Worm (Caenorhabditis elegans) whole organism, L1 larva: ENCODE measurements around the gene srm-6.

Experiments
- C16A3.4 ChIP-seq: fragments of 150-350 bp; optimal IDR thresholded peaks from 2 replicates; lab custom pipeline; 2014; ENCODE audit warnings: missing biosample characterization, missing genetic modification characterization
- F16B12.6 ChIP-seq: fragments of 150-350 bp; optimal IDR thresholded peaks from 2 replicates; lab custom pipeline; 2014; ENCODE audit warnings: missing biosample characterization, missing genetic modification characterization
- Y116A8C.19 ChIP-seq: sonication (generic microtip); optimal IDR thresholded peaks from 2 replicates; lab custom pipeline; 2016; ENCODE audit warnings: missing compliant biosample characterization, missing genetic modification characterization, borderline replicate concordance
- aly-2 ChIP-seq: fragments of 150-350 bp; optimal IDR thresholded peaks from 2 replicates; lab custom pipeline; 2014; ENCODE audit warnings: missing biosample characterization, missing genetic modification characterization
- ceh-63 ChIP-seq: fragments of 200-800 bp; sonication (Bioruptor generic); optimal IDR thresholded peaks from 2 replicates; lab custom pipeline; 2018; ENCODE audit warnings: mild to moderate bottlenecking, missing genetic modification characterization, missing compliant biosample characterization
- ceh-8 ChIP-seq: fragments of 200-800 bp; sonication (Bioruptor generic); optimal IDR thresholded peaks from 2 replicates; lab custom pipeline; 2018; ENCODE audit warnings: mild to moderate bottlenecking, missing genetic modification characterization, moderate library complexity, missing compliant biosample characterization
- ceh-82 ChIP-seq, 3 experiments: fragments of 150-350 bp in 1 of 3; sonication (generic microtip) in 2 of 3; optimal IDR thresholded peaks; 2 replicates each; lab custom pipeline; 2014 to 2017; ENCODE audit warnings: missing biosample characterization in 3 of 3, missing genetic modification characterization in 3 of 3
- ceh-88 ChIP-seq: fragments of 200-800 bp; sonication (Bioruptor generic); IDR thresholded peaks from 2 replicates; pipeline ENCODE4 v1.3.6; 2022; ENCODE audit warnings: missing genetic modification characterization, missing compliant biosample characterization
- ceh-90 ChIP-seq: sonication (generic microtip); optimal IDR thresholded peaks from 2 replicates; lab custom pipeline; 2016; ENCODE audit warnings: missing genetic modification characterization, missing compliant biosample characterization
- ces-1 ChIP-seq: fragments of 150-350 bp; optimal IDR thresholded peaks from 2 replicates; lab custom pipeline; 2014; ENCODE audit warnings: missing biosample characterization, missing genetic modification reagents, missing genetic modification characterization
- dpl-1 ChIP-seq, 3 experiments: fragments of 150-350 bp in 2 of 3; sonication (generic microtip) in 1 of 3; optimal IDR thresholded peaks; 2 replicates each; lab custom pipeline; 2014 to 2017; ENCODE audit warnings: missing biosample characterization in 3 of 3, missing genetic modification characterization in 3 of 3, missing genetic modification reagents in 3 of 3
- dsc-1 ChIP-seq: sonication (generic microtip); optimal IDR thresholded peaks from 2 replicates; lab custom pipeline; 2016; ENCODE audit warnings: mild to moderate bottlenecking, missing genetic modification characterization, missing compliant biosample characterization
- efl-3 ChIP-seq: fragments of 200-800 bp; sonication (Bioruptor generic); optimal IDR thresholded peaks from 2 replicates; lab custom pipeline; 2018; ENCODE audit warnings: mild to moderate bottlenecking, missing genetic modification characterization, missing compliant biosample characterization
- egl-27 ChIP-seq, 2 experiments: fragments of 150-350 bp in 1 of 2; sonication (generic microtip); optimal IDR thresholded peaks; 3 replicates each; lab custom pipeline; 2017 to 2018; ENCODE audit warnings: missing biosample characterization in 2 of 2, missing genetic modification characterization in 2 of 2, missing genetic modification reagents in 2 of 2
- ets-5 ChIP-seq: fragments of 200-800 bp; sonication (Bioruptor generic); IDR thresholded peaks from 2 replicates; pipeline ENCODE4 v1.3.6; 2022; ENCODE audit warnings: missing genetic modification characterization, missing compliant biosample characterization
- fkh-10 ChIP-seq: sonication (generic microtip); optimal IDR thresholded peaks from 2 replicates; lab custom pipeline; 2017; ENCODE audit warnings: missing biosample characterization, missing genetic modification reagents, missing genetic modification characterization
- fkh-8 ChIP-seq: sonication (generic microtip); optimal IDR thresholded peaks from 2 replicates; lab custom pipeline; 2016; ENCODE audit warnings: mild to moderate bottlenecking, missing genetic modification characterization, missing compliant biosample characterization
- fos-1 ChIP-seq: fragments of 150-350 bp; optimal IDR thresholded peaks from 2 replicates; lab custom pipeline; 2014; ENCODE audit warnings: missing biosample characterization, missing genetic modification characterization
- hlh-17 ChIP-seq: fragments of 200-800 bp; sonication (Bioruptor generic); optimal IDR thresholded peaks from 2 replicates; lab custom pipeline; 2018; ENCODE audit warnings: missing genetic modification characterization, mild to moderate bottlenecking, missing compliant biosample characterization, moderate library complexity, borderline replicate concordance
- hlh-4 ChIP-seq: sonication (generic microtip); optimal IDR thresholded peaks from 2 replicates; lab custom pipeline; 2016; ENCODE audit warnings: mild to moderate bottlenecking, missing genetic modification characterization, missing compliant biosample characterization
- hpl-2 ChIP-seq: fragments of 150-350 bp; optimal IDR thresholded peaks from 2 replicates; lab custom pipeline; 2014; ENCODE audit warnings: missing biosample characterization, missing genetic modification reagents, missing genetic modification characterization
- irx-1 ChIP-seq: sonication (generic microtip); optimal IDR thresholded peaks from 2 replicates; lab custom pipeline; 2016; ENCODE audit warnings: missing genetic modification characterization, missing compliant biosample characterization
- jun-1 ChIP-seq: fragments of 150-350 bp; optimal IDR thresholded peaks from 2 replicates; lab custom pipeline; 2014; ENCODE audit warnings: missing biosample characterization, missing genetic modification reagents, missing genetic modification characterization
- lin-15B ChIP-seq: fragments of 150-350 bp; sonication (generic microtip); optimal IDR thresholded peaks from 3 replicates; lab custom pipeline; 2014; ENCODE audit warnings: missing biosample characterization, missing genetic modification characterization
- lsy-2 ChIP-seq, 2 experiments: fragments of 150-350 bp; optimal IDR thresholded peaks; 2 replicates each; lab custom pipeline; 2014; ENCODE audit warnings: missing biosample characterization in 2 of 2, missing genetic modification characterization in 2 of 2
- mab-9 ChIP-seq: fragments of 200-800 bp; sonication (Bioruptor generic); IDR thresholded peaks from 2 replicates; pipeline ENCODE4 v1.3.6; 2022; ENCODE audit warnings: missing genetic modification reagents, missing genetic modification characterization, missing compliant biosample characterization
- mdl-1 ChIP-seq, 2 experiments: fragments of 150-350 bp; optimal IDR thresholded peaks; 2 replicates each; lab custom pipeline; 2014 to 2017; ENCODE audit warnings: missing biosample characterization in 2 of 2, missing genetic modification characterization in 2 of 2, inconsistent platforms in 1 of 2
- mef-2 ChIP-seq: fragments of 150-350 bp; optimal IDR thresholded peaks from 2 replicates; lab custom pipeline; 2014; ENCODE audit warnings: missing biosample characterization, missing genetic modification characterization
- nhr-19 ChIP-seq: fragments of 200-800 bp; sonication (Bioruptor generic); conservative IDR thresholded peaks from 2 replicates; pipeline ENCODE4 v1.3.6; 2022; ENCODE audit warnings: missing genetic modification characterization, missing compliant biosample characterization
- nhr-28 ChIP-seq: fragments of 150-350 bp; optimal IDR thresholded peaks from 2 replicates; lab custom pipeline; 2014; ENCODE audit warnings: missing biosample characterization, missing genetic modification characterization
- nhr-47 ChIP-seq: sonication (generic microtip); optimal IDR thresholded peaks from 2 replicates; lab custom pipeline; 2016; ENCODE audit warnings: mild to moderate bottlenecking, missing genetic modification characterization, moderate library complexity, missing compliant biosample characterization
- nhr-71 ChIP-seq: sonication (generic microtip); optimal IDR thresholded peaks from 2 replicates; lab custom pipeline; 2016; ENCODE audit warnings: mild to moderate bottlenecking, missing genetic modification characterization, moderate library complexity, missing compliant biosample characterization
- nhr-77 ChIP-seq: fragments of 150-350 bp; optimal IDR thresholded peaks from 2 replicates; lab custom pipeline; 2014; ENCODE audit warnings: missing biosample characterization, missing genetic modification characterization
- nhr-85 ChIP-seq: sonication (generic microtip); peaks from one replicate; lab custom pipeline; 2016; ENCODE audit warnings: missing genetic modification characterization, inconsistent platforms, missing compliant biosample characterization
- pqm-1 ChIP-seq: sonication (generic microtip); optimal IDR thresholded peaks from 3 replicates; lab custom pipeline; 2017; ENCODE audit warnings: missing biosample characterization, missing genetic modification characterization
- rnt-1 ChIP-seq: sonication (generic microtip); optimal IDR thresholded peaks from 2 replicates; lab custom pipeline; 2016; ENCODE audit warnings: mild to moderate bottlenecking, missing genetic modification characterization, moderate library complexity, missing compliant biosample characterization
- snpc-4 ChIP-seq: fragments of 150-350 bp; optimal IDR thresholded peaks from 2 replicates; lab custom pipeline; 2014; ENCODE audit warnings: missing biosample characterization, missing genetic modification characterization
- sptf-1 ChIP-seq: fragments of 150-350 bp; optimal IDR thresholded peaks from 2 replicates; lab custom pipeline; 2014; ENCODE audit warnings: missing biosample characterization, missing genetic modification characterization
- sup-37 ChIP-seq: fragments of 200-800 bp; sonication (Bioruptor generic); optimal IDR thresholded peaks from 2 replicates; lab custom pipeline; 2018; ENCODE audit warnings: mild to moderate bottlenecking, missing genetic modification characterization, missing compliant biosample characterization
- tbx-2 ChIP-seq: sonication (generic microtip); optimal IDR thresholded peaks from 2 replicates; lab custom pipeline; 2016; ENCODE audit warnings: missing genetic modification characterization, missing compliant biosample characterization
- tlp-1 ChIP-seq: fragments of 150-350 bp; optimal IDR thresholded peaks from 2 replicates; lab custom pipeline; 2014; ENCODE audit warnings: missing biosample characterization, missing genetic modification characterization
- unc-30 ChIP-seq: sonication (generic microtip); optimal IDR thresholded peaks from 2 replicates; lab custom pipeline; 2017; ENCODE audit warnings: missing biosample characterization, missing genetic modification characterization
- unc-86 ChIP-seq: sonication (generic microtip); optimal IDR thresholded peaks from 2 replicates; lab custom pipeline; 2016; ENCODE audit warnings: missing genetic modification characterization, missing compliant biosample characterization
- vab-15 ChIP-seq: sonication (generic microtip); optimal IDR thresholded peaks from 2 replicates; lab custom pipeline; 2017; ENCODE audit warnings: missing genotype, mild to moderate bottlenecking, missing genetic modification characterization, missing compliant biosample characterization
- xbp-1 ChIP-seq: sonication (generic microtip); optimal IDR thresholded peaks from 2 replicates; lab custom pipeline; 2016; ENCODE audit warnings: missing genetic modification characterization, missing compliant biosample characterization
- zip-4 ChIP-seq: fragments of 200-800 bp; sonication (Bioruptor generic); optimal IDR thresholded peaks from 2 replicates; lab custom pipeline; 2018; ENCODE audit warnings: mild to moderate bottlenecking, missing genetic modification characterization, moderate library complexity, missing compliant biosample characterization
- ztf-4 ChIP-seq: fragments of 150-350 bp; optimal IDR thresholded peaks from 2 replicates; lab custom pipeline; 2014; ENCODE audit warnings: missing biosample characterization, missing genetic modification characterization

srm-6 gene

ce11 chrV:14290636-14291035 is 46.1 kb upstream of the srm-6 start, which contains the start of gene F14D7.18:
TSS of gene F14D7.18 (minus strand) at chrV:14290736.
- TF ChIP-seq F16B12.6 (tag; lab: Kevin White, UChicago) (no peak), sptf-1 (tag; lab: Kevin White, UChicago) (no peak), fkh-8 (tag; lab: Kevin White, UChicago) (no peak), xbp-1 (tag; lab: Kevin White, UChicago) (no peak), rnt-1 (tag; lab: Kevin White, UChicago) (no peak), ces-1 (GFP tag; lab: Kevin White, UChicago) (no peak), ceh-90 (tag; lab: Kevin White, UChicago) (no peak), irx-1 (tag; lab: Kevin White, UChicago) (no peak), vab-15 (tag; lab: Kevin White, UChicago) (no peak), nhr-85 (no peak), Y116A8C.19 (no peak), dpl-1 (GFP tag; optimal IDR thresholded peaks at IDR 0.05; lab: Kevin White, UChicago) (no peak), fos-1 (no peak), tlp-1 (no peak), unc-30 (tag; lab: Kevin White, UChicago) (no peak)

ce11 chrV:14293667-14294194 is 43.0 kb upstream of the srm-6 start, which contains the start of gene F14D7.2:
TSS of gene F14D7.2 (minus strand) at chrV:14293717.
- no peak for TF ChIP-seq ceh-88
- TF ChIP-seq ceh-63 (GFP tag; lab: Kevin White, UChicago), result no peak
- TF ChIP-seq tbx-2, result no peak
- TF ChIP-seq xbp-1 (tag; lab: Kevin White, UChicago), result no peak
- TF ChIP-seq hpl-2 (GFP tag; lab: Kevin White, UChicago), result no peak
- no peak for TF ChIP-seq efl-3 (GFP tag; lab: Kevin White, UChicago)
- TF ChIP-seq hlh-4 (tag; lab: Kevin White, UChicago), result no peak
- no peak for TF ChIP-seq mab-9 (GFP tag; lab: Robert Waterston, UW)
- no peak for TF ChIP-seq C16A3.4 (tag; lab: Kevin White, UChicago)
- no peak for TF ChIP-seq jun-1 (tag; lab: Kevin White, UChicago)
- no peak for TF ChIP-seq sup-37
- no peak for TF ChIP-seq ceh-82 (tag; optimal IDR thresholded peaks at IDR 0.05; lab: Kevin White, UChicago)
- TF ChIP-seq lin-15B (tag; lab: Kevin White, UChicago), result no peak

ce11 chrV:14294396-14294795 is 42.4 kb upstream of the srm-6 start, which contains the start of gene F14D7.9:
TSS of gene F14D7.9 (plus strand) at chrV:14294696.
- no peak for TF ChIP-seq ceh-63 (GFP tag; lab: Kevin White, UChicago)
- TF ChIP-seq vab-15 (tag; lab: Kevin White, UChicago), result no peak
- no peak for TF ChIP-seq unc-30 (tag; lab: Kevin White, UChicago)
- TF ChIP-seq ets-5 (GFP tag; lab: Robert Waterston, UW), result no peak
- TF ChIP-seq nhr-19, result no peak
- no peak for TF ChIP-seq aly-2 (tag; lab: Kevin White, UChicago)
- no peak for TF ChIP-seq zip-4 (GFP tag; lab: Kevin White, UChicago)
- no peak for TF ChIP-seq ztf-4 (tag; lab: Kevin White, UChicago)
- TF ChIP-seq nhr-77, result no peak
- TF ChIP-seq mef-2 (tag; lab: Kevin White, UChicago), result no peak
- no peak for TF ChIP-seq egl-27 (tag; optimal IDR thresholded peaks at IDR 0.05; lab: Kevin White, UChicago)
- no peak for TF ChIP-seq pqm-1
- TF ChIP-seq fkh-8 (tag; lab: Kevin White, UChicago), result no peak
- TF ChIP-seq mdl-1 (tag; optimal IDR thresholded peaks at IDR 0.05; lab: Kevin White, UChicago), result no peak

- TF ChIP-seq hlh-17 (GFP tag; lab: Kevin White, UChicago), result no peak
- TF ChIP-seq hpl-2 (GFP tag; lab: Kevin White, UChicago), result no peak
- no peak for TF ChIP-seq nhr-71 (tag; lab: Kevin White, UChicago)
- TF ChIP-seq nhr-28 (tag; lab: Kevin White, UChicago), result no peak
- TF ChIP-seq dsc-1 (tag; lab: Kevin White, UChicago), result no peak
- TF ChIP-seq ceh-88, result no peak
- no peak for TF ChIP-seq unc-86
- TF ChIP-seq C16A3.4 (tag; lab: Kevin White, UChicago), result no peak
- no peak for TF ChIP-seq lin-15B (tag; lab: Kevin White, UChicago)
- TF ChIP-seq fkh-10, result no peak
- TF ChIP-seq ceh-8 (GFP tag; lab: Kevin White, UChicago), result no peak
- TF ChIP-seq lsy-2 (tag; optimal IDR thresholded peaks at IDR 0.05; lab: Kevin White, UChicago), result no peak
- TF ChIP-seq nhr-47 (tag; lab: Kevin White, UChicago), result no peak
- TF ChIP-seq snpc-4 (tag; lab: Kevin White, UChicago), result no peak
Measured at ce11 chrV:14296499-14296898, 40.3 kb upstream of the srm-6 start, which contains the start of gene F14D7.3. TSS of gene F14D7.3 (plus strand) at chrV:14296799.
